Worm (Caenorhabditis elegans): Measurements from ENCODE around the gene gtf-2H3.

The gtf-2H3 gene

DNA sequence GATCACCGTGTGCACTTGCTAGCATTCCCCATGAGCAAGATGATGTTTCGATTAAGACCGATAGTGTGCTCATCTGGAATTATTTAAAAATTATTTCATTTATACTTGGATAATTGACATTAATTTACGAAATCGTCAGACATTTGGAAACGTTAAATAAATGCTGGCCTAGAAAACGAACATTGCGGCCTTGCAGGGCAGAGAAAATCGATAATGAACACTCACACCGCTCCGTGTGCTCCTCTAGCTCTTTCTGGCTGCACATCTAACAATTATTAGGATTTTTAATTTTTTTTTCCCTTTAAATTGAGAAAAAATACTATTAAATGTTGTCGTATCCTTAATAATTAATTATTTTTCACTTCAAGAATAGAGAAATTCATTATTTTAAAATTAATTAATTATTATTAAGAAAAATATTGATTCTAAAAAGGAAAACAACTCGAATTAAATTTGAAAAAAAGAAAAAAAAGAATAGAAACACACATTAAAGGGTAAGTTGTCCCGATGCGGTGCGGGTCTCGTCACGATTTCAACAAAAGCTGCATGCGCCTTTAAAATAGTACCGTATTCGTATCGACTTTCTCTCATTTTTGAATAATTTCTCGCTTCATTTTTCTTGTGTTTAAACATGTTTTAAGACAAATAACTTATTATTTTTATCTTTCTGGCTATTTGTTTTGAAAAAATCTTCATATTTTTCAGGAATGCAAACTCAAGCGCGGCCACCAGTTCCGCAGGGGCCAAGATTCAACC is at the start of gene gtf-2H3, which contains the start of gene ham-3:
Gene gtf-2H3, minus strand, starts transcription at position 73 of the 756 bp plus-strand sequence.
Gene ham-3, plus strand, starts transcription at position 706 of the 756 bp plus-strand sequence.
- 0 out of 2 replicates have a peak, but pooled peaks have one; percentile 48 for TF ChIP-seq pes-1 (GFP tag; IDR thresholded peaks at IDR 0.05)
- no peak for TF ChIP-seq ama-1 (optimal IDR thresholded peaks at IDR 0.05)

DNA sequence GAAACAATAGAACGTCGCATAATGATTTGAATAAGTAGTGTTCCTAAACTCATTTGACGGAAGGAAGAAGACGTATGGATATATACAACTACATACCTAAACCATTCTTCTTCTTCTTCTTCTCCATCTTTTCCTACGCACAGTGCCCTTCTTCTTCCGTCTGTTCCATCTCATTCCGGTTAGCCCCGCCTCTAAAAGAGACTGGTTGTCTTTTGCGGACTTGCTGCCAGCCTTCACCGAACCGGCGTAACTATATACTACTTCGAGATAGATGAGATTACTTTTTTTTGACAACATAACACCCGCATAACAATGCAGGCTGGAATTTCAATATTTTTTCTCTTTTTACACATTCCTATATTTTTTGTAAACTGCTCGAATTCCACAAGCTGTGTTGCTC is 40.4 kb upstream of the gtf-2H3 start, which contains the start of the genes K08E5.5 and mua-3:
Gene K08E5.5, minus strand, starts transcription at position 101 of the 400 bp plus-strand sequence.
Gene mua-3, plus strand, starts transcription at position 313 of the 400 bp plus-strand sequence.
- no peak for TF ChIP-seq tra-4 (tag; optimal IDR thresholded peaks at IDR 0.05)
- no peak for TF ChIP-seq pes-1 (GFP tag; IDR thresholded peaks at IDR 0.05)
- no peak for TF ChIP-seq B0310.2 (tag; optimal IDR thresholded peaks at IDR 0.05)
- TF ChIP-seq ama-1 (optimal IDR thresholded peaks at IDR 0.05), result no peak
- TF ChIP-seq scrt-1 (GFP tag; IDR thresholded peaks at IDR 0.05), result no peak
- TF ChIP-seq ets-7 (tag; optimal IDR thresholded peaks at IDR 0.05), result no peak

DNA sequence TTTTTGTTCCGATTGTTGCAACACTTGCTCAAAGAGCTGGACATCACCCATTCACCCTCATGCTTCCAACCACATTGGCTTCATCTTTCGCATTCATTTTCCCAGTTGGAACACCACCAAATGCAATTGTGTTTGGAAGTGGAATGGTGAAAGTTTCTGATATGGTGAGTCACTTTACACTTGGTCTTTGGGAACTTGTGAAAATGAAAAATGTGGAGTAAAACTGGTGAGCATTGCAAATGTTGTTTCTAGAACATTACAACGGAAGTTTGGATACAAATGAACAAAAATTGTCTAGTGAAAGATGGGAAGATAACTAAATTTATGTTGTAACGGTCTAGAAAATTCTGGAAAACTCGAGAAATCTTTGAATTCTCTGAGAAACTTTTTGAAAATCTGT is 36.3 kb upstream of the gtf-2H3 start:
- TF ChIP-seq sea-1 (GFP tag; conservative IDR thresholded peaks at IDR 0.05) (no peak), tbx-11 (GFP tag; IDR thresholded peaks at IDR 0.05) (no peak), hmbx-1 (tag; optimal IDR thresholded peaks at IDR 0.05) (no peak), ceh-36 (tag; optimal IDR thresholded peaks at IDR 0.05) (no peak)

DNA sequence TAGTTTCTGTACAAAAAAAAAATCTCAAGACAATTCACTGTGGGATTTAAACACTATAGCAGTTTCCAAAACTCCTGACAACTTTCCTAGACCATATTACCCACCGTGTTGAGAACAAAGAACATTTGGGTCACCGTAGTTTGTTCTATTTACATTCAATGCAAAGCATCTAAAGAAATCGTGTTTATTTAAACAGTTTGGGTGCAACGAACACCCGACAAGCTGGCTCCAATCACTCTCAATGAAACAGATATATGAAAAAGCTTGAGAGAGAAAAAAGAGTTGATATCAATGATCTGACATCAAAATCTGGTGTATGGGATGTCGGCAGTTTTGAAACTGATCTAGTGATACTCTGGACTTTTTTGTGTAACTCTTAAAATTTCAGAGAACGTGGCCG is 35.0 kb upstream of the gtf-2H3 start:
- TF ChIP-seq tbx-37 (GFP tag; conservative IDR thresholded peaks at IDR 0.05) (no peak), sea-1 (GFP tag; conservative IDR thresholded peaks at IDR 0.05) (no peak), ets-7 (tag; optimal IDR thresholded peaks at IDR 0.05) (no peak), ceh-13 (GFP tag; optimal IDR thresholded peaks at IDR 0.05) (no peak), pes-1 (GFP tag; IDR thresholded peaks at IDR 0.05) (no peak), scrt-1 (GFP tag; IDR thresholded peaks at IDR 0.05) (no peak), ama-1 (optimal IDR thresholded peaks at IDR 0.05) (no peak), hmbx-1 (tag; optimal IDR thresholded peaks at IDR 0.05) (no peak)

DNA sequence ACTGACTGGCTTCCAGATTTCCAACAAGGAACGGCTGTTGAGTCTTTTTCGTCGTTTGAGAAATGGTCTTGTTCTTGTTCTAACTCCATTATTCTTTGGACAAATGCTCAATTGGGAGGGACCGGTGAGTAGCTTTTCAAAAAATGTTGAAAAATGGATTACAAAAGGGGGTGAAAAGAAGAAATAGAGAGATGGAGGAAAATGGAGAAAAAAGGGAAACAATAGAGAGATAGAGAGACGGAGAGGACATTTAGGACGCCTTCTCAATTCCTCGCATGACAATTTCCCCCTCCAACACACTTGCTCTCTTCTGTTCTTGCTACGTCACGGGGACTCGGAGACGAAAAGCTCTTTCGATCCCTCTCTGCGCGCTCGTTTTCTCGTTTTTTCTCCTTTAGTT is 33.1 kb upstream of the gtf-2H3 start:
- TF ChIP-seq hmbx-1 (tag; optimal IDR thresholded peaks at IDR 0.05) (no peak), flt-1 (GFP tag; IDR thresholded peaks at IDR 0.05) (no peak), hnd-1 (tag; optimal IDR thresholded peaks at IDR 0.05) (no peak), ets-7 (tag; optimal IDR thresholded peaks at IDR 0.05) (no peak), ceh-13 (GFP tag; optimal IDR thresholded peaks at IDR 0.05) (no peak), sea-1 (GFP tag; conservative IDR thresholded peaks at IDR 0.05) (no peak), tbx-11 (GFP tag; IDR thresholded peaks at IDR 0.05) (no peak), F13C5.2 (tag; optimal IDR thresholded peaks at IDR 0.05) (no peak)

DNA sequence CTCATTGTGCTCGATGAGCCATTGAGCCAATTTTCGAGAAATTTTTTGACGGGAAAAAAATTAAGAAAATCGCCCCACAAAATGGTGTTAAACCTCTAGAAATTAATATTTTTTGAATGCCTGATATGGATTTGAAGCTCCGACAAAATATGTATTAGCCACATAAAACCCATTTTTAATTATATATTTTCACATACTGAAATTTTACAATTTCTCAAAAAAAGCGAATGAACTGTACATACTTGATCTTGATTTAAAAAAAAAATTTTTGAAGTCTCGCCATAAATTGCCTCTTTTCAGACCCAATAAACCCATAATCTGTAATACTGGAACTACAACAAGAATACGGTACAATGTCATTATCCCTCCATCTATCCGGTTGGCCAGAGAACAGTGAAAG is 32.5 kb upstream of the gtf-2H3 start, which contains the start of gene nac-3:
Gene nac-3, plus strand, starts transcription at position 301 of the 400 bp plus-strand sequence.
- no peak for TF ChIP-seq hnd-1 (tag; optimal IDR thresholded peaks at IDR 0.05)
- no peak for TF ChIP-seq ceh-13 (GFP tag; optimal IDR thresholded peaks at IDR 0.05)
- no peak for TF ChIP-seq pes-1 (GFP tag; IDR thresholded peaks at IDR 0.05)
- no peak for TF ChIP-seq scrt-1 (GFP tag; IDR thresholded peaks at IDR 0.05)
- no peak for TF ChIP-seq tbx-11 (GFP tag; IDR thresholded peaks at IDR 0.05)
- no peak for TF ChIP-seq hmbx-1 (tag; optimal IDR thresholded peaks at IDR 0.05)
- no peak for TF ChIP-seq hmg-4 (GFP tag; optimal IDR thresholded peaks at IDR 0.05)
- TF ChIP-seq tra-4 (tag; optimal IDR thresholded peaks at IDR 0.05), result no peak
- no peak for TF ChIP-seq ets-7 (tag; optimal IDR thresholded peaks at IDR 0.05)
- TF ChIP-seq tbx-37 (GFP tag; conservative IDR thresholded peaks at IDR 0.05), result no peak

DNA sequence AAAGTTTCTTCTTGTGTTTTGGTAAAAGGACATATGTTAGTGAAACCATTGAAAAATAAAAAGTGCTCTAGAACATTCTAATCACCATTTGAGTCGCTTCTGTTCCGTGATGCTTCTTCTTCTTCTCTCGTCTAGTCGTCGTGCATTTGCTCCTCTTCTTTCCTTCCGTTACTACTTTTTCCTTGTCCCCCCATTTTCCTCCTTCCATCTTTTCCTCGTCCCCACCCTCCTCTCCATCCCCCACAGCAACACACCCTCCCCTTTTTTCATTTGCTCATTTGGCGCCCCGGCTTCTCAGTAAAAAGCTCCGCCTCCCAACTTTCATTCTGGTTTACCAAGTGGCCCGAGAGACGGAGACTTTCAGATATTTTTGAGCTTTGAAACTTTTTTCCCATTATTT is 31.8 kb upstream of the gtf-2H3 start:
- TF ChIP-seq hmbx-1 (tag; optimal IDR thresholded peaks at IDR 0.05) (no peak), scrt-1 (GFP tag; IDR thresholded peaks at IDR 0.05) (0 out of 2 replicates have a peak, but pooled peaks have one; percentile 33), hnd-1 (tag; optimal IDR thresholded peaks at IDR 0.05) (no peak), ceh-13 (GFP tag; optimal IDR thresholded peaks at IDR 0.05) (no peak), B0310.2 (tag; optimal IDR thresholded peaks at IDR 0.05) (no peak), ama-1 (optimal IDR thresholded peaks at IDR 0.05) (no peak), sea-1 (GFP tag; conservative IDR thresholded peaks at IDR 0.05) (no peak)

DNA sequence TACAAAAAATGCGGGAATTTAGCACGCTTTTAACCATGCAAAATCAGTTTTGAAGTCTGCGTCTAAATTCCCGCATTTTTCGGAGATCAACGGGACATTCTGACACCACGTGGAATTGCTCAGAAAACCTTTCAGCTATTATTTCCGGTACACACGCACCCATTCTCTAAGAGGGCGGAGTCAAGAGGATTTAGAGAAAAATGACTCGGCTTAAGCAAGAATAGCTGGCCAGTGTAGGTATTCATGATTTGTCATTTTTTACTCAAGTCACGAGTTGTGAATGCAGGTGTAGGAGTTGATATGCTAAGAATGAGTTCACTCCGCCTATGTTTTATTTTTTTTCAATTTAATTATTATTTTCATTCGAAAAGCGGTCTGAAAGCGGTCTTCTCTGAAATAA is 30.8 kb upstream of the gtf-2H3 start:
- TF ChIP-seq hmbx-1 (tag; optimal IDR thresholded peaks at IDR 0.05) (no peak), B0310.2 (tag; optimal IDR thresholded peaks at IDR 0.05) (no peak), tra-4 (tag; optimal IDR thresholded peaks at IDR 0.05) (no peak), ets-7 (tag; optimal IDR thresholded peaks at IDR 0.05) (no peak), sea-1 (GFP tag; conservative IDR thresholded peaks at IDR 0.05) (no peak)

DNA sequence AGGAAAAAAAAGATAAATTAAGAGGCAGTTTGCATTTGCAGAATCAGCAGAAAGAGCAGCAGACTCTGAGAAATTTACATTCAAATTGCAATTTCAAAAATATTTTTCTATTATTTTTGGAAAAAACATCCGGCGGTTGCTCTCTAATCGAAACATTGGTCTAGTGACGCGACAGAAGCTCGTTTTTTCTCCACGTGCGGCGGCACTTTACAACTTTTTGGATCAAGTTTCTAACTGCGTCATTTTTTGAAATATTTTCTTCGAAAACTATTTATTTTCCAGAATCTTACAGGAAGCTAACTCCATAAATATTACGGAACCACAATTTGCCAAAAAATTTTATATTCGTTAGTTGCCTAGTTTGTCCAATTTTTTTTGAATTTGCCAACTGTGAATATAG is 30.0 kb upstream of the gtf-2H3 start:
- TF ChIP-seq pes-1 (GFP tag; IDR thresholded peaks at IDR 0.05) (no peak), sea-1 (GFP tag; conservative IDR thresholded peaks at IDR 0.05) (no peak), scrt-1 (GFP tag; IDR thresholded peaks at IDR 0.05) (no peak), ama-1 (optimal IDR thresholded peaks at IDR 0.05) (no peak), F13C5.2 (tag; optimal IDR thresholded peaks at IDR 0.05) (no peak), tbx-37 (GFP tag; conservative IDR thresholded peaks at IDR 0.05) (no peak), flt-1 (GFP tag; IDR thresholded peaks at IDR 0.05) (no peak), ceh-36 (tag; optimal IDR thresholded peaks at IDR 0.05) (no peak), ceh-13 (GFP tag; optimal IDR thresholded peaks at IDR 0.05) (no peak), hmbx-1 (tag; optimal IDR thresholded peaks at IDR 0.05) (no peak), tbx-11 (GFP tag; IDR thresholded peaks at IDR 0.05) (no peak), aly-1 (tag; optimal IDR thresholded peaks at IDR 0.05) (no peak)
